Worm (Caenorhabditis elegans): ENCODE measurements around the gene Y43F8B.14.
A peak's percentile ranks its signal among the peaks of the same experiment; 100 is the strongest.

Y43F8B.14 gene

DNA sequence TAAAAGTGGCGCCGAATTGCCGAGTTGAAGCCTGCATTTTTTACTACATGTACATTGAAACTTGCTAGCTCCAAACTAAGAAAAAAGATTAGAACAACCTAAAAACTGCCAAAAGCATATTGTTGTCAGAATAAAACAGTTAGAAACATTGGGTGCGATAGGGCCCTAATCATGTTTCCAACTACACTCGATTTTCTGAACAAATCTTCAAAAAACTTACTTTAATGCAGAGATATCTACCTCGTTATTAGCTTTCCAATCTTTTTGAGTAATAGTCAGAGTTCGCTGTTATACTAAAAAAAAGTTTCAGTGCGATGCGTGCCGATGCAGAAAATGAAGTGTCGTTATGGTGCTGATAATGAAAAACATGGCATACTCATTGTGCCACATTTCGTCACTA is at the start of gene Y43F8B.14, which contains the start of gene Y43F8B.13:
Gene Y43F8B.14 (minus strand): TSS at position 322 of the 400 bp plus-strand sequence.
Gene Y43F8B.13 (plus strand): TSS at position 301 of the 400 bp plus-strand sequence.
- TF ChIP-seq T22C8.4 (GFP tag; IDR thresholded peaks at IDR 0.05) (no peak), flt-1 (GFP tag; IDR thresholded peaks at IDR 0.05) (no peak), ztf-23 (GFP tag; IDR thresholded peaks at IDR 0.05) (no peak), tab-1 (GFP tag; IDR thresholded peaks at IDR 0.05) (no peak), klf-2 (GFP tag; conservative IDR thresholded peaks at IDR 0.05) (no peak), cog-1 (tag; optimal IDR thresholded peaks at IDR 0.05) (no peak), ztf-29 (GFP tag; IDR thresholded peaks at IDR 0.05) (no peak), med-1 (GFP tag; optimal IDR thresholded peaks at IDR 0.05; ENCODE audit: insufficient read depth) (no peak), ref-1 (GFP tag; conservative IDR thresholded peaks at IDR 0.05) (no peak)

DNA sequence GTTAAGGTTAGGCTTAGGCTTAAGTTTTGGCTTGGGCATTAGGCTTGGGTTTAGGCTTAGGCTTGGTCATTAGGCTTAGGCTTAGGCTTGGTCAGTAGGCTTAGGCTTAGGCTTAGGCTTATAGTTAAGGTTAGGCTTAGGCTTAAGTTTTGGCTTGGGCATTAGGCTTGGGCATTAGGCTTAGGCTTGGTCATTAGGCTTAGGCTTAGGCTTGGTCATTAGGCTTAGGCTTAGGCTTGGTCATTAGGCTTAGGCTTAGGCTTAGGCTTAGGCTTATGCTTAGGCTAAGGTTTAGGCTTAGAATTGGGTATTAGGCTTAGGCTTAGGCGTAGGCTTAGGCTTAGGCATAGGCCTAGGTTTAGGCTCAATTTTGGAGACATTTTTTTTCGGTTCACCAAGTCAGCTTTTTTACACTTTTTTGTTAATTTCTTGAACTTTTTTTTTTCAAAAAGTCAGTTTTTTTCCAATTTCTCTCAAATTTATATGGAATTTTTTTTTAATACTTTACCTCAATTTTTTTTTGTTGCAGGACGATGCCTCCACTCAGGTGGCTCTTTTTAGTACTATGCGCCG is 46.9 kb upstream of the Y43F8B.14 start, which contains the start of gene Y43F8B.3:
Gene Y43F8B.3 (plus strand): TSS at position 523 of the 573 bp plus-strand sequence.
- TF ChIP-seq ztf-29 (GFP tag; IDR thresholded peaks at IDR 0.05) (peak; percentile 58), klf-2 (GFP tag; conservative IDR thresholded peaks at IDR 0.05) (no peak)

DNA sequence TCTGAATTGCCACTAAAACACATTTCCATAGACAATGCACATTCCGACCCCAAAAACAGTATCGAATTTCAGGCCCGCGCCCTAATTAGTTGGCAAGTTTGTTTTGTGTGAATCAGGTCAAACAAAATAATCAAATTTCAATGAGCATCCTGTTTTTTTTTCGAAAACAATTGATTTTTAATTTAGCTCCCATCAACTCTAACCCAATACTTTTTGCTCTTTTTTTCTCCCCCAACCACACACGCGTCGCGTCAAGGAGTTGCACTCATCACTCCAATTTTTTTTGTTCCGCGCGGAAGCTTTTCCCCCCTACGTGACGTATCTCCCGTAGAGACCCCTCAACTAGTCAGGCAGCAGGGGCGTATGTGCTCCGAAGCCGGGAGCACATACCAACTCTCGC is 45.6 kb upstream of the Y43F8B.14 start:
- no peak for TF ChIP-seq tab-1 (GFP tag; IDR thresholded peaks at IDR 0.05)
- TF ChIP-seq ztf-29 (GFP tag; IDR thresholded peaks at IDR 0.05): no peak

DNA sequence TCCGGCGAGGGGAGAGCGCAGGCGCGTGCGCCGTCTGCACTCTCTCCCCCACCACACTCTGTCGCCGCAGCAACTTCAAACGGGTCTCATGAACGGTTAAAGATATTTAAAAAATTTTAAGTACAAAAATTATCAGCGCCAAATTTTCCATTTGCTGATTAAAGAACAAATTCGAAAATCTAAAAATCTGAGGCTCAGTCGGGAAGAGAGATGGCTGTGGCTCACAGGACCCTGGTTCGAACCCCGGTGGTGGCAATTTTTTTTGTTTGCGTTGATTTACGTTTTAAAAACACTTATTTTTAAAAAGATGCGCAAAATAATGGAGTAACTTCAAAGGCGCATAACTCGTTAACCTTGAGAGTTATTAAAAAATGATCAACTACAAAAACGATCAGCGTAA is 41.3 kb upstream of the Y43F8B.14 start:
- no peak for TF ChIP-seq T22C8.4 (GFP tag; IDR thresholded peaks at IDR 0.05)
- TF ChIP-seq flt-1 (GFP tag; IDR thresholded peaks at IDR 0.05): no peak
- TF ChIP-seq med-1 (GFP tag; optimal IDR thresholded peaks at IDR 0.05; ENCODE audit: insufficient read depth): no peak
- TF ChIP-seq ref-1 (GFP tag; conservative IDR thresholded peaks at IDR 0.05): no peak
- TF ChIP-seq tab-1 (GFP tag; IDR thresholded peaks at IDR 0.05): no peak
- TF ChIP-seq ztf-29 (GFP tag; IDR thresholded peaks at IDR 0.05): no peak
- no peak for TF ChIP-seq ztf-23 (GFP tag; IDR thresholded peaks at IDR 0.05)
- TF ChIP-seq klf-2 (GFP tag; conservative IDR thresholded peaks at IDR 0.05): no peak
- TF ChIP-seq cog-1 (tag; optimal IDR thresholded peaks at IDR 0.05): no peak

DNA sequence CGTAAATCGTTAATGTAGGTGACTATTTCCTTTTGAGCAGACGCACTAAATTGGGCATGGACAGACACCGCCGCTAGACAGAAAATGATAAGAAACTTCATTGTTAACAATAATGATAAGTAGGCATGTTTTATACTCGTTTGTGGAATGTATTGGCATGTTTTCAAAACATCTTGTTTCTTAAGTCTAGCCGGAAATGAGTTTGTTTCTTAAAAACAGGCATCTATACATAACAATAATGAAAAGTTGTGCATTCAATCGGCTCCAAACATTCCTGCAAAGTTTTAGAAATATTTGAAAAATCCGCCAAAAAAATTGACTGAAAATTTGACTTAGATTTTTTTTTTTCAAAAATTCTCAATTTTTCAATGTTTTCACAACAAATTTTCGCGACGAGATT is 39.8 kb upstream of the Y43F8B.14 start, which contains the start of gene scl-21:
Gene scl-21 (minus strand): TSS at position 101 of the 400 bp plus-strand sequence.
- TF ChIP-seq T22C8.4 (GFP tag; IDR thresholded peaks at IDR 0.05): no peak
- TF ChIP-seq ztf-29 (GFP tag; IDR thresholded peaks at IDR 0.05): no peak
- TF ChIP-seq tab-1 (GFP tag; IDR thresholded peaks at IDR 0.05): no peak
- no peak for TF ChIP-seq ref-1 (GFP tag; conservative IDR thresholded peaks at IDR 0.05)
- no peak for TF ChIP-seq flt-1 (GFP tag; IDR thresholded peaks at IDR 0.05)
- no peak for TF ChIP-seq klf-2 (GFP tag; conservative IDR thresholded peaks at IDR 0.05)
- TF ChIP-seq med-1 (GFP tag; optimal IDR thresholded peaks at IDR 0.05; ENCODE audit: insufficient read depth): no peak
- TF ChIP-seq ztf-23 (GFP tag; IDR thresholded peaks at IDR 0.05): no peak

DNA sequence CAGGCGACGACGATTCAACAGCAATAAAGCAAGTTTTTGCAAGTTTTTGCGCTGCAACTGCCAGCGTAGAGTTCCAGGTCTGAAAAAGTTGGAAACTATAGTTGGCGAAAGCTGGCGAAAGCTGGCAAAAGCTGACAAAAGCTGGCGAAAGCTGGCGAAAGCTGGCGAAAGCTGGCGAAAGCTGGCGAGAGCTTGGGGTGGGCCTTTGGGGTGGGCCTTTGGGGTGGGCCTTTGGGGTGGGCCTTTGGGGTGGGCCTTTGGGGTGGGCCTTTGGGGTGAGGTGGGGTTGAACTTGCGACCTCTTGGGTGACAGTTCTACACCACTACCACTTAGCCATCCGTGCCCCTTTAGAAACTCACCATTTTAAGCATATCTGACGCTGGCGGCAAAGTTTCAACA is 39.4 kb upstream of the Y43F8B.14 start:
- TF ChIP-seq klf-2 (GFP tag; conservative IDR thresholded peaks at IDR 0.05): no peak
- no peak for TF ChIP-seq ztf-23 (GFP tag; IDR thresholded peaks at IDR 0.05)
- no peak for TF ChIP-seq tab-1 (GFP tag; IDR thresholded peaks at IDR 0.05)
- TF ChIP-seq ref-1 (GFP tag; conservative IDR thresholded peaks at IDR 0.05): no peak

DNA sequence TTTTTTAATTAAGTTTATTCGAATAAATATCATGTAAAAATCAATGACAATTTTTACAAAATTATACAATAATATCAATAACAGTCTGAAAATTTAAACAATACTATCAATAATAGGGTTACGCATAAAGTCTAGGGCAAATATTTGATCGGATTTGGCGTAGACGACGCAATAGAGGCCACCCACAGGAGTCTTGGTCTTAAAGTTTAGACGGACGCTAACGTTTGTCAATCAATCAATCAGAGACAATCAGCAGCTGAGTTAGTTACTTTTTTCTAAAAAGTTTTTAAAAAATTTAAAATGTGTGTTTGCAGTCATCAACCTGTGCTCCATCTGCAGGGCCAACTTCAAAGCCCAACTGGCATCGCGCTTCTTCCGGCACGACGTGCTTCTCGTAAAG is 35.5 kb upstream of the Y43F8B.14 start, which contains the start of gene Y43F8B.29:
Gene Y43F8B.29 (plus strand): TSS at position 301 of the 400 bp plus-strand sequence.
- TF ChIP-seq flt-1 (GFP tag; IDR thresholded peaks at IDR 0.05) (no peak), ref-1 (GFP tag; conservative IDR thresholded peaks at IDR 0.05) (no peak), tab-1 (GFP tag; IDR thresholded peaks at IDR 0.05) (no peak), med-1 (GFP tag; optimal IDR thresholded peaks at IDR 0.05; ENCODE audit: insufficient read depth) (no peak), T22C8.4 (GFP tag; IDR thresholded peaks at IDR 0.05) (no peak), klf-2 (GFP tag; conservative IDR thresholded peaks at IDR 0.05) (no peak), cog-1 (tag; optimal IDR thresholded peaks at IDR 0.05) (no peak), ztf-29 (GFP tag; IDR thresholded peaks at IDR 0.05) (no peak), ztf-23 (GFP tag; IDR thresholded peaks at IDR 0.05) (no peak)

DNA sequence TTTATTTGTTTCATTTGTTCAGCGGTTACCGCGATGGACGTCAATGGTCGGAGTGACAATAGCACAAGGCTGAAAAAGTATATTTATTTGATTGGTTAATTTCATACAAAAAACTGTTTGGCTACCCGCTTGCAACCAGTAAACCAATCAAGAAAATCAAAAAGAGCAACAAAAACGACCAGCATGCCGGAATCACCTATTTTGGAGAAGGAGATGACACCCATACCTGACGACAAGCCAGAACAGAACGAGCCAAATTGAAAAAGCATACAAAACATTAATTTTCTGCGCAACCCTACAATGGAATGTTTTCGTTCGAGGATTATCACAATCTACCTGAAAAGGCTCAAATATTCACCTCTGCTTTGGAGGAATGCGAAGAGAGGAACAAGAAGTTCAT is 34.7 kb upstream of the Y43F8B.14 start, which contains the start of gene Y43F8B.7:
Gene Y43F8B.7 (plus strand): TSS at position 301 of the 400 bp plus-strand sequence.
- TF ChIP-seq cog-1 (tag; optimal IDR thresholded peaks at IDR 0.05): no peak
- no peak for TF ChIP-seq flt-1 (GFP tag; IDR thresholded peaks at IDR 0.05)
- no peak for TF ChIP-seq ztf-29 (GFP tag; IDR thresholded peaks at IDR 0.05)
- no peak for TF ChIP-seq klf-2 (GFP tag; conservative IDR thresholded peaks at IDR 0.05)
- TF ChIP-seq tab-1 (GFP tag; IDR thresholded peaks at IDR 0.05): no peak
- TF ChIP-seq ref-1 (GFP tag; conservative IDR thresholded peaks at IDR 0.05): no peak
- no peak for TF ChIP-seq ztf-23 (GFP tag; IDR thresholded peaks at IDR 0.05)

DNA sequence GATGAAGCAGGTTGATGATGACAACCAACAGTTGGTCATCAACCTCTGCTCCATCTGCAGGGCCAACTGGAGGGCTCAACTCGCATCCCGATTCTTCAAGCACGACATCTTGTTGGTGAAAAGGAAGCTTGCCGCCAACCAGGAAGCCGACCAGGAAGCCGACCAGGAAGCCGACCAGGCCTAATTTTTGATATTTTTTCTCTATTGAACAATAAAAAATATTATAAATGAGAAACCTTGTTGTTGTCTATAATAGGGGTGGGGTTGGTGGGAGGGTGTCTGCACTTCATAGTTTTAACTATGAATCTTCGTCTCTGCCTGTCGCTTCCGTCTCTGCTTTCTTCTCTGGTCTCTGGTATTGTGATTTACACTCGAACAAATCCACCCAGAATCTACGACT is 29.9 kb upstream of the Y43F8B.14 start, which contains the start of gene Y43F8B.18:
Gene Y43F8B.18 (plus strand): TSS at position 301 of the 400 bp plus-strand sequence.
- no peak for TF ChIP-seq klf-2 (GFP tag; conservative IDR thresholded peaks at IDR 0.05)
- no peak for TF ChIP-seq ztf-29 (GFP tag; IDR thresholded peaks at IDR 0.05)
- no peak for TF ChIP-seq tab-1 (GFP tag; IDR thresholded peaks at IDR 0.05)
- no peak for TF ChIP-seq cog-1 (tag; optimal IDR thresholded peaks at IDR 0.05)
- TF ChIP-seq T22C8.4 (GFP tag; IDR thresholded peaks at IDR 0.05): no peak
- TF ChIP-seq ref-1 (GFP tag; conservative IDR thresholded peaks at IDR 0.05): no peak
- TF ChIP-seq med-1 (GFP tag; optimal IDR thresholded peaks at IDR 0.05; ENCODE audit: insufficient read depth): no peak
- TF ChIP-seq ztf-23 (GFP tag; IDR thresholded peaks at IDR 0.05): no peak
- TF ChIP-seq flt-1 (GFP tag; IDR thresholded peaks at IDR 0.05): no peak

DNA sequence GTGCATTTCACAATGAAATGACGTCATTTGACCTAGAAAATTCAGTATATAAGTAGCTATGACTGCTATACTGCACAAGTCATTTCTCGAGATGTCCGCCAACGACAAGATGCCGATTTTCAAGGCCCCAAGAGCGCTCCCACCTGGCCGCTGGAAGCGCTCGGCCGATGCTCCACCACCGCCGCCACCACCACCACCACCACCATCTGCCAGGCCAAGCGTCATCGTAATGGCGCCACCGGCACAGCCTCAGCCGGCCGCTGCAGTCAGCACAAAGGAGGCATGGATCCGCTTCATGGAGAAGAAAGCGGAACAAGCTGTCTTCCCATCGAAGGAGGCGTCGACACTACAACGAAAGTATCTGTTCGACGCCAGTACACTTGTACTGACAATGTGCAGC is 29.5 kb upstream of the Y43F8B.14 start, which contains the start of gene Y43F8B.28:
Gene Y43F8B.28 (plus strand): TSS at position 59 of the 400 bp plus-strand sequence.
- no peak for TF ChIP-seq flt-1 (GFP tag; IDR thresholded peaks at IDR 0.05)
- no peak for TF ChIP-seq ztf-23 (GFP tag; IDR thresholded peaks at IDR 0.05)
- TF ChIP-seq ztf-29 (GFP tag; IDR thresholded peaks at IDR 0.05): no peak
- TF ChIP-seq med-1 (GFP tag; optimal IDR thresholded peaks at IDR 0.05; ENCODE audit: insufficient read depth): no peak
- TF ChIP-seq T22C8.4 (GFP tag; IDR thresholded peaks at IDR 0.05): no peak
- TF ChIP-seq klf-2 (GFP tag; conservative IDR thresholded peaks at IDR 0.05): no peak
- no peak for TF ChIP-seq cog-1 (tag; optimal IDR thresholded peaks at IDR 0.05)

All from whole organism, midembryonic.